Fruit fly (Drosophila melanogaster) whole organism, embryonic: ENCODE measurements around the gene esg.

Experiments used
- Abd-B ChIP-seq: fragments of 200-800 bp; sonication (Bioruptor generic); optimal IDR thresholded peaks from 2 replicates; lab custom pipeline; 2018; ENCODE audit warnings: missing biosample characterization, mild to moderate bottlenecking, missing genetic modification characterization, moderate library complexity
- Aef1 ChIP-seq: fragments of 200-800 bp; sonication (Bioruptor generic); IDR thresholded peaks from 3 replicates; pipeline ENCODE4 v1.3.6; 2022; ENCODE audit warnings: missing biosample characterization, missing genetic modification characterization
- Awh ChIP-seq: fragments of 200-800 bp; sonication (Bioruptor generic); IDR thresholded peaks from 2 replicates; pipeline ENCODE4, ENCODE4 v1.3.6; 2022; ENCODE audit warnings: missing biosample characterization, missing genetic modification characterization
- B-H1 ChIP-seq: fragments of 200-800 bp; sonication (Bioruptor generic); IDR thresholded peaks from 3 replicates; pipeline ENCODE4 v1.3.6; 2022; ENCODE audit warnings: missing biosample characterization, missing genetic modification characterization
- B-H2 ChIP-seq: fragments of 200-800 bp; sonication (Bioruptor generic); optimal IDR thresholded peaks from 2 replicates; lab custom pipeline; 2018; ENCODE audit warnings: missing biosample characterization, mild to moderate bottlenecking, missing genetic modification characterization
- Bdp1 ChIP-seq: fragments of 200-800 bp; sonication (Bioruptor generic); optimal IDR thresholded peaks from 3 replicates; lab custom pipeline; 2016; ENCODE audit warnings: missing biosample characterization, missing genetic modification characterization
- Bteb2 ChIP-seq: fragments of 200-800 bp; sonication (Bioruptor generic); optimal IDR thresholded peaks from 2 replicates; lab custom pipeline; 2016; ENCODE audit warnings: missing biosample characterization, missing genetic modification characterization
- CG11695 ChIP-seq: fragments of 200-800 bp; sonication (Bioruptor generic); IDR thresholded peaks from 3 replicates; pipeline ENCODE4 v1.3.6; 2022; ENCODE audit warnings: missing biosample characterization, missing genetic modification characterization
- CG12659 ChIP-seq: fragments of 200-800 bp; sonication (Bioruptor generic); optimal IDR thresholded peaks from 3 replicates; lab custom pipeline; 2017; ENCODE audit warnings: mild to moderate bottlenecking, missing biosample characterization, missing genetic modification reagents, missing genetic modification characterization
- CG15479 ChIP-seq: fragments of 200-800 bp; sonication (Bioruptor generic); optimal IDR thresholded peaks from 3 replicates; lab custom pipeline; 2019; ENCODE audit warnings: missing biosample characterization, mild to moderate bottlenecking, missing genetic modification characterization, moderate library complexity
- CG15601 ChIP-seq: fragments of 200-800 bp; sonication (Bioruptor generic); optimal IDR thresholded peaks from 3 replicates; lab custom pipeline; 2019; ENCODE audit warnings: missing biosample characterization, mild to moderate bottlenecking, missing genetic modification characterization, moderate library complexity
- CG15696 ChIP-seq: fragments of 200-800 bp; sonication (Bioruptor generic); optimal IDR thresholded peaks from 2 replicates; lab custom pipeline; 2019; ENCODE audit warnings: missing biosample characterization, mild to moderate bottlenecking, missing genetic modification characterization, moderate library complexity
- CG16813 ChIP-seq: fragments of 200-800 bp; sonication (Bioruptor generic); IDR thresholded peaks from 3 replicates; pipeline ENCODE4 v1.3.6; 2022; ENCODE audit warnings: missing biosample characterization, missing genetic modification characterization; ENCODE audit not compliant: partially characterized antibody
- CG1792 ChIP-seq: fragments of 200-800 bp; sonication (Bioruptor generic); optimal IDR thresholded peaks from 2 replicates; lab custom pipeline; 2016; ENCODE audit warnings: missing biosample characterization, missing genetic modification characterization
- CG18764 ChIP-seq: fragments of 200-800 bp; sonication (Bioruptor generic); optimal IDR thresholded peaks from 3 replicates; lab custom pipeline; 2016; ENCODE audit warnings: missing biosample characterization, missing genetic modification characterization
- CG32772 ChIP-seq: fragments of 200-800 bp; sonication (Bioruptor generic); IDR thresholded peaks from 2 replicates; pipeline ENCODE4 v1.3.6; 2022; ENCODE audit warnings: missing biosample characterization, missing genetic modification characterization
- CG34376 ChIP-seq: fragments of 200-800 bp; sonication (Bioruptor generic); optimal IDR thresholded peaks from 2 replicates; lab custom pipeline; 2018; ENCODE audit warnings: missing biosample characterization, mild to moderate bottlenecking, missing genetic modification characterization
- CG4328 ChIP-seq: fragments of 200-800 bp; sonication (Bioruptor generic); optimal IDR thresholded peaks from 3 replicates; lab custom pipeline; 2017; ENCODE audit warnings: missing biosample characterization, missing genetic modification reagents, missing genetic modification characterization
- CG6272 ChIP-seq: fragments of 200-800 bp; sonication (Bioruptor generic); IDR thresholded peaks from 2 replicates; pipeline ENCODE4 v1.3.6; 2022; ENCODE audit warnings: missing biosample characterization, missing genetic modification characterization
- Camta ChIP-seq: fragments of 200-800 bp; sonication (Bioruptor generic); optimal IDR thresholded peaks from 2 replicates; lab custom pipeline; 2016; ENCODE audit warnings: missing biosample characterization, missing genetic modification characterization
- CkIIα-i1 ChIP-seq: fragments of 200-800 bp; sonication (Bioruptor generic); IDR thresholded peaks from 2 replicates; pipeline ENCODE4 v1.3.6; 2022; ENCODE audit warnings: missing biosample characterization, missing genetic modification characterization
- Dip2 ChIP-seq: fragments of 200-800 bp; sonication (Bioruptor generic); IDR thresholded peaks from 2 replicates; pipeline ENCODE4 v1.3.6; 2022; ENCODE audit warnings: missing biosample characterization, missing genetic modification characterization
- Eip74EF ChIP-seq, 2 experiments: fragments of 200-800 bp in 1 of 2; fragments of >200 bp in 1 of 2; sonication (Bioruptor generic) in 1 of 2; optimal IDR thresholded peaks; 2 replicates each; lab custom pipeline; 2017 to 2019; ENCODE audit warnings: missing biosample characterization in 2 of 2, missing genetic modification characterization in 2 of 2, mild to moderate bottlenecking in 1 of 2, moderate library complexity in 1 of 2
- Elba2 ChIP-seq: fragments of 200-800 bp; sonication (Bioruptor generic); optimal IDR thresholded peaks from 3 replicates; lab custom pipeline; 2016; ENCODE audit warnings: missing biosample characterization, missing genetic modification characterization
- H15 ChIP-seq: fragments of 200-800 bp; sonication (Bioruptor generic); IDR thresholded peaks from 3 replicates; pipeline ENCODE4 v1.3.6; 2022; ENCODE audit warnings: missing biosample characterization, missing genetic modification characterization
- HLH54F ChIP-seq: fragments of 200-800 bp; sonication (Bioruptor generic); optimal IDR thresholded peaks from 3 replicates; lab custom pipeline; 2016; ENCODE audit warnings: missing biosample characterization, missing genetic modification characterization
- Hmx ChIP-seq: fragments of 200-800 bp; sonication (Bioruptor generic); optimal IDR thresholded peaks from 2 replicates; lab custom pipeline; 2016; ENCODE audit warnings: missing biosample characterization, missing genetic modification characterization
- Hr39 ChIP-seq: fragments of >200 bp; optimal IDR thresholded peaks from 2 replicates; lab custom pipeline; 2017
- Hr78 ChIP-seq, 2 experiments: fragments of 200-800 bp in 1 of 2; fragments of >200 bp in 1 of 2; sonication (Bioruptor generic) in 1 of 2; optimal IDR thresholded peaks; 2 replicates each; lab custom pipeline; 2017 to 2019; ENCODE audit warnings: missing biosample characterization in 2 of 2, missing genetic modification characterization in 2 of 2, mild to moderate bottlenecking in 1 of 2, moderate library complexity in 1 of 2
- Neu2 ChIP-seq: fragments of 200-800 bp; sonication (Bioruptor generic); optimal IDR thresholded peaks from 3 replicates; lab custom pipeline; 2016; ENCODE audit warnings: missing biosample characterization, missing genetic modification characterization, borderline replicate concordance
- Poxn ChIP-seq: fragments of 200-800 bp; sonication (Bioruptor generic); IDR thresholded peaks from 2 replicates; pipeline ENCODE4 v1.3.6; 2022; ENCODE audit warnings: missing biosample characterization, missing genetic modification characterization
- Xrp1 ChIP-seq: fragments of 200-800 bp; sonication (Bioruptor generic); IDR thresholded peaks from 2 replicates; pipeline ENCODE4 v1.3.6; 2022; ENCODE audit warnings: missing biosample characterization, missing genetic modification characterization
- chif ChIP-seq, 2 experiments: fragments of 200-800 bp; sonication (Bioruptor generic); optimal IDR thresholded peaks; 3 replicates each; lab custom pipeline; 2016; ENCODE audit warnings: missing biosample characterization in 2 of 2, missing genetic modification characterization in 2 of 2
- corto ChIP-seq: fragments of 200-800 bp; sonication (Bioruptor generic); optimal IDR thresholded peaks from 2 replicates; lab custom pipeline; 2016; ENCODE audit warnings: missing biosample characterization, mild to moderate bottlenecking, missing genetic modification characterization, moderate library complexity
- ewg ChIP-seq: fragments of 200-800 bp; sonication (Bioruptor generic); optimal IDR thresholded peaks from 3 replicates; lab custom pipeline; 2017; ENCODE audit warnings: mild to moderate bottlenecking, missing biosample characterization, missing genetic modification reagents, missing genetic modification characterization
- grau ChIP-seq: fragments of 200-800 bp; optimal IDR thresholded peaks from 3 replicates; lab custom pipeline; 2019; ENCODE audit warnings: missing biosample characterization, mild to moderate bottlenecking, missing genetic modification characterization, moderate library complexity
- gro ChIP-seq: fragments of 200-800 bp; sonication (Bioruptor generic); optimal IDR thresholded peaks from 2 replicates; lab custom pipeline; 2016; ENCODE audit warnings: missing biosample characterization, missing genetic modification characterization
- gsb-n ChIP-seq: fragments of 200-800 bp; sonication (Bioruptor generic); optimal IDR thresholded peaks from 3 replicates; lab custom pipeline; 2018; ENCODE audit warnings: missing biosample characterization, mild to moderate bottlenecking, missing genetic modification characterization
- gt ChIP-seq: fragments of 200-800 bp; sonication (Bioruptor generic); IDR thresholded peaks from 2 replicates; pipeline ENCODE4 v1.3.6; 2022; ENCODE audit warnings: missing biosample characterization, missing genetic modification characterization
- hth ChIP-seq: fragments of >200 bp; optimal IDR thresholded peaks from 2 replicates; lab custom pipeline; 2017; ENCODE audit warnings: inconsistent platforms
- jigr1 ChIP-seq: fragments of 200-800 bp; sonication (Bioruptor generic); IDR thresholded peaks from 3 replicates; pipeline ENCODE4 v1.3.6; 2022; ENCODE audit warnings: missing biosample characterization, missing genetic modification characterization
- lola ChIP-seq, 3 experiments: fragments of >200 bp in 2 of 3; fragments of 200-800 bp in 1 of 3; sonication (Bioruptor generic) in 1 of 3; optimal IDR thresholded peaks; 2 replicates each; lab custom pipeline; 2017 to 2019; ENCODE audit warnings: missing biosample characterization in 3 of 3, missing genetic modification characterization in 3 of 3, mild to moderate bottlenecking in 1 of 3, moderate library complexity in 1 of 3
- mld ChIP-seq: fragments of 200-800 bp; sonication (Bioruptor generic); IDR thresholded peaks from 3 replicates; pipeline ENCODE4 v1.3.6; 2022; ENCODE audit warnings: missing biosample characterization, missing genetic modification characterization; ENCODE audit not compliant: partially characterized antibody
- phol ChIP-seq: fragments of 200-800 bp; sonication (Bioruptor generic); optimal IDR thresholded peaks from 3 replicates; lab custom pipeline; 2018; ENCODE audit warnings: missing biosample characterization, mild to moderate bottlenecking, missing genetic modification characterization, moderate library complexity
- ranshi ChIP-seq: fragments of 200-800 bp; sonication (Bioruptor generic); IDR thresholded peaks from 2 replicates; pipeline ENCODE4 v1.3.6; 2022; ENCODE audit warnings: missing biosample characterization, missing genetic modification characterization
- so ChIP-seq: fragments of 200-800 bp; sonication (Bioruptor generic); IDR thresholded peaks from 3 replicates; pipeline ENCODE4 v1.3.6; 2022; ENCODE audit warnings: missing biosample characterization, missing genetic modification characterization
- sqz ChIP-seq: fragments of 200-800 bp; sonication (Bioruptor generic); optimal IDR thresholded peaks from 3 replicates; lab custom pipeline; 2018; ENCODE audit warnings: missing biosample characterization, mild to moderate bottlenecking, missing genetic modification characterization
- tap ChIP-seq: fragments of 200-800 bp; optimal IDR thresholded peaks from 3 replicates; lab custom pipeline; 2019; ENCODE audit warnings: missing biosample characterization, mild to moderate bottlenecking, missing genetic modification characterization, moderate library complexity
- tll ChIP-seq, 2 experiments: fragments of 200-800 bp in 1 of 2; fragments of >200 bp in 1 of 2; sonication (Bioruptor generic) in 1 of 2; optimal IDR thresholded peaks; 2 replicates each; lab custom pipeline; 2017 to 2019; ENCODE audit warnings: missing biosample characterization in 2 of 2, missing genetic modification characterization in 2 of 2, mild to moderate bottlenecking in 1 of 2, moderate library complexity in 1 of 2
- trem ChIP-seq: fragments of 200-800 bp; optimal IDR thresholded peaks from 3 replicates; lab custom pipeline; 2019; ENCODE audit warnings: missing biosample characterization, mild to moderate bottlenecking, missing genetic modification characterization, moderate library complexity
- tup ChIP-seq: fragments of 200-800 bp; sonication (Bioruptor generic); optimal IDR thresholded peaks from 2 replicates; lab custom pipeline; 2016; ENCODE audit warnings: missing biosample characterization, mild to moderate bottlenecking, missing genetic modification characterization, moderate library complexity
- zen ChIP-seq: fragments of 200-800 bp; sonication (Bioruptor generic); optimal IDR thresholded peaks from 3 replicates; lab custom pipeline; 2018; ENCODE audit warnings: missing biosample characterization, mild to moderate bottlenecking, missing genetic modification characterization, moderate library complexity

Gene esg

dm6 chr2L:15331353-15331752, 2.3 kb upstream of the esg start (continued):
- TF ChIP-seq Bteb2 (no peak), H15 (GFP tag; lab: Robert Waterston, UW) (no peak), Abd-B (GFP tag; lab: Kevin White, UChicago) (no peak), CG15601 (tag; lab: Kevin White, UChicago) (no peak), tup (GFP tag; lab: Kevin White, UChicago) (no peak), CG15479 (GFP tag; lab: Kevin White, UChicago) (peak; percentile 72), Neu2 (GFP tag; lab: Kevin White, UChicago) (peak; percentile 13), Camta (no peak), Eip74EF (GFP tag; optimal IDR thresholded peaks at IDR 0.05; lab: Kevin White, UChicago) (no peak), tll (GFP tag; optimal IDR thresholded peaks at IDR 0.05; lab: Kevin White, UChicago) (peak in 1 of 2 experiments; percentile 47), CkIIα-i1 (GFP tag; lab: Robert Waterston, UW) (no peak), Elba2 (GFP tag; lab: Kevin White, UChicago) (peak; percentile 14), chif (GFP tag; optimal IDR thresholded peaks at IDR 0.05; lab: Kevin White, UChicago) (no peak), CG6272 (GFP tag; lab: Robert Waterston, UW) (no peak), Dip2 (no peak), CG15696 (peak; percentile 11), corto (GFP tag; lab: Kevin White, UChicago) (no peak), mld (GFP tag; lab: Robert Waterston, UW) (no peak), zen (tag; lab: Kevin White, UChicago) (peak; percentile 92), phol (peak; percentile 1), ewg (GFP tag; lab: Kevin White, UChicago) (no peak), Aef1 (GFP tag; lab: Robert Waterston, UW) (no peak), CG11695 (GFP tag; lab: Robert Waterston, UW) (no peak), CG4328 (GFP tag; lab: Kevin White, UChicago) (no peak), CG32772 (GFP tag; lab: Robert Waterston, UW) (no peak), Hr39 (no peak), ranshi (GFP tag; lab: Robert Waterston, UW) (no peak), gt (GFP tag; lab: Robert Waterston, UW) (no peak), jigr1 (GFP tag; lab: Robert Waterston, UW) (no peak), Xrp1 (GFP tag; lab: Robert Waterston, UW) (no peak), CG1792 (no peak), CG34376 (GFP tag; lab: Kevin White, UChicago) (no peak), gsb-n (tag; lab: Kevin White, UChicago) (no peak), tap (no peak), CG18764 (GFP tag; lab: Kevin White, UChicago) (no peak), grau (no peak), CG16813 (no peak), CG12659 (no peak), gro (GFP tag; lab: Kevin White, UChicago) (no peak), B-H1 (GFP tag; lab: Robert Waterston, UW) (no peak), so (no peak), Awh (GFP tag; lab: Robert Waterston, UW) (no peak), Hr78 (GFP tag; optimal IDR thresholded peaks at IDR 0.05; lab: Kevin White, UChicago) (no peak), trem (tag; lab: Kevin White, UChicago) (no peak), B-H2 (GFP tag; lab: Kevin White, UChicago) (no peak), Hmx (GFP tag; lab: Kevin White, UChicago) (no peak), hth (lab: Kevin White, UChicago) (no peak), sqz (GFP tag; lab: Kevin White, UChicago) (no peak), HLH54F (no peak), Poxn (GFP tag; lab: Robert Waterston, UW) (no peak), Bdp1 (GFP tag; lab: Kevin White, UChicago) (no peak), lola (GFP tag; optimal IDR thresholded peaks at IDR 0.05; lab: Kevin White, UChicago) (peak in 1 of 3 experiments; percentile 6)
